Worm (Caenorhabditis elegans): ENCODE measurements around the gene fbxa-218.

- TF ChIP-seq ama-1 (optimal IDR thresholded peaks at IDR 0.05) (no peak), flt-1 (GFP tag; IDR thresholded peaks at IDR 0.05) (no peak), hmbx-1 (tag; optimal IDR thresholded peaks at IDR 0.05) (no peak), ceh-13 (GFP tag; optimal IDR thresholded peaks at IDR 0.05) (no peak), tra-4 (tag; optimal IDR thresholded peaks at IDR 0.05) (no peak), aly-1 (tag; optimal IDR thresholded peaks at IDR 0.05) (no peak), tbx-11 (GFP tag; IDR thresholded peaks at IDR 0.05) (no peak), ceh-36 (tag; optimal IDR thresholded peaks at IDR 0.05) (no peak), B0310.2 (tag; optimal IDR thresholded peaks at IDR 0.05) (no peak)
Observed at ce11 chrIII:12395085-12395484, 41.2 kb upstream of the fbxa-218 start, which contains the start of gene Y49E10.10.

All from whole organism, early embryonic.